Worm (Caenorhabditis elegans): Measurements from ENCODE around the gene F54C9.9.

- TF ChIP-seq cog-1 (tag; optimal IDR thresholded peaks at IDR 0.05) (no peak), tab-1 (GFP tag; IDR thresholded peaks at IDR 0.05) (no peak), ref-1 (GFP tag; conservative IDR thresholded peaks at IDR 0.05) (no peak), ztf-23 (GFP tag; IDR thresholded peaks at IDR 0.05) (no peak), flt-1 (GFP tag; IDR thresholded peaks at IDR 0.05) (no peak), klf-2 (GFP tag; conservative IDR thresholded peaks at IDR 0.05) (no peak), ztf-29 (GFP tag; IDR thresholded peaks at IDR 0.05) (no peak), med-1 (GFP tag; optimal IDR thresholded peaks at IDR 0.05; ENCODE audit: insufficient read depth) (no peak)
These were observed 22.3 kb downstream of the F54C9.9 start, which contains the start of gene pigg-1 for ce11 chrII:8600165-8600564.
